Fruit fly (Drosophila melanogaster) whole organism, embryonic: ENCODE measurements around the gene CG44008.

ENCODE experiments used
- Atf3 ChIP-seq: fragments of 200-800 bp; sonication (Bioruptor generic); optimal IDR thresholded peaks from 3 replicates; lab custom pipeline; 2016; ENCODE audit warnings: missing biosample characterization, missing genetic modification characterization
- CG12299 ChIP-seq: fragments of 200-800 bp; sonication (Bioruptor generic); optimal IDR thresholded peaks from 2 replicates; lab custom pipeline; 2018; ENCODE audit warnings: missing biosample characterization, mild to moderate bottlenecking, missing genetic modification characterization
- CG13296 ChIP-seq: fragments of 200-800 bp; sonication (Bioruptor generic); optimal IDR thresholded peaks from 3 replicates; lab custom pipeline; 2018; ENCODE audit warnings: missing biosample characterization, mild to moderate bottlenecking, missing genetic modification characterization
- CG15696 ChIP-seq: fragments of 200-800 bp; sonication (Bioruptor generic); optimal IDR thresholded peaks from 2 replicates; lab custom pipeline; 2019; ENCODE audit warnings: missing biosample characterization, mild to moderate bottlenecking, missing genetic modification characterization, moderate library complexity
- CG17328 ChIP-seq: fragments of 200-800 bp; sonication (Bioruptor generic); IDR thresholded peaks from 2 replicates; pipeline ENCODE4 v1.3.6; 2022; ENCODE audit warnings: missing biosample characterization, missing genetic modification characterization
- CG17385 ChIP-seq: fragments of 200-800 bp; sonication (Bioruptor generic); optimal IDR thresholded peaks from 3 replicates; lab custom pipeline; 2018; ENCODE audit warnings: missing biosample characterization, mild to moderate bottlenecking, missing genetic modification characterization
- CG18011 ChIP-seq: fragments of 200-800 bp; sonication (Bioruptor generic); optimal IDR thresholded peaks from 2 replicates; lab custom pipeline; 2017; ENCODE audit warnings: missing biosample characterization, missing genetic modification characterization, mild to moderate bottlenecking, moderate library complexity, missing genotype
- CG2712 ChIP-seq: fragments of 200-800 bp; optimal IDR thresholded peaks from 3 replicates; lab custom pipeline; 2019; ENCODE audit warnings: missing biosample characterization, mild to moderate bottlenecking, missing genetic modification characterization, moderate library complexity
- CG32532 ChIP-seq: fragments of 200-800 bp; sonication (Bioruptor generic); IDR thresholded peaks from 2 replicates; pipeline ENCODE4 v1.3.6; 2022; ENCODE audit warnings: missing biosample characterization, missing genetic modification characterization
- CG32772 ChIP-seq: fragments of 200-800 bp; sonication (Bioruptor generic); IDR thresholded peaks from 2 replicates; pipeline ENCODE4 v1.3.6; 2022; ENCODE audit warnings: missing biosample characterization, missing genetic modification characterization
- CG33557 ChIP-seq: fragments of 200-800 bp; sonication (Bioruptor generic); optimal IDR thresholded peaks from 2 replicates; lab custom pipeline; 2019; ENCODE audit warnings: missing biosample characterization, mild to moderate bottlenecking, missing genetic modification characterization, moderate library complexity
- CG42726 ChIP-seq: fragments of 200-800 bp; sonication (Bioruptor generic); IDR thresholded peaks from 2 replicates; pipeline ENCODE4 v1.3.6; 2022; ENCODE audit warnings: missing biosample characterization, missing genetic modification characterization; ENCODE audit not compliant: partially characterized antibody
- CG4328 ChIP-seq: fragments of 200-800 bp; sonication (Bioruptor generic); optimal IDR thresholded peaks from 3 replicates; lab custom pipeline; 2017; ENCODE audit warnings: missing biosample characterization, missing genetic modification reagents, missing genetic modification characterization
- CG43689 ChIP-seq: fragments of 200-800 bp; sonication (Bioruptor generic); IDR thresholded peaks from 2 replicates; pipeline ENCODE4 v1.3.6; 2022; ENCODE audit warnings: missing biosample characterization, missing genetic modification characterization
- CG6689 ChIP-seq: fragments of 200-800 bp; sonication (Bioruptor generic); IDR thresholded peaks from 2 replicates; pipeline ENCODE4 v1.3.6; 2022; ENCODE audit warnings: missing biosample characterization, missing genetic modification characterization
- CG6854 ChIP-seq: fragments of 200-800 bp; sonication (Bioruptor generic); optimal IDR thresholded peaks from 3 replicates; lab custom pipeline; 2017; ENCODE audit warnings: missing biosample characterization, mild to moderate bottlenecking, missing genetic modification characterization
- CG7357 ChIP-seq: fragments of 200-800 bp; sonication (Bioruptor generic); IDR thresholded peaks from 3 replicates; pipeline ENCODE4 v1.3.6; 2022; ENCODE audit warnings: missing biosample characterization, missing genetic modification characterization
- CG9797 ChIP-seq: fragments of 200-800 bp; sonication (Bioruptor generic); optimal IDR thresholded peaks from 3 replicates; lab custom pipeline; 2018; ENCODE audit warnings: missing biosample characterization, mild to moderate bottlenecking, missing genetic modification characterization
- CG9817 ChIP-seq: fragments of 200-800 bp; sonication (Bioruptor generic); optimal IDR thresholded peaks from 2 replicates; lab custom pipeline; 2018; ENCODE audit warnings: missing biosample characterization, mild to moderate bottlenecking, missing genetic modification characterization, moderate library complexity
- CoRest ChIP-seq: fragments of 200-800 bp; sonication (Bioruptor generic); optimal IDR thresholded peaks from 3 replicates; lab custom pipeline; 2018; ENCODE audit warnings: missing biosample characterization, mild to moderate bottlenecking, missing genetic modification characterization, moderate library complexity
- H2.0 ChIP-seq: fragments of 200-800 bp; sonication (Bioruptor generic); IDR thresholded peaks from 2 replicates; pipeline ENCODE4 v1.3.6; 2022; ENCODE audit warnings: missing biosample characterization, missing genetic modification characterization
- MTF-1 ChIP-seq: fragments of 200-800 bp; sonication (Bioruptor generic); optimal IDR thresholded peaks from 2 replicates; lab custom pipeline; 2018; ENCODE audit warnings: missing biosample characterization, mild to moderate bottlenecking, missing genetic modification characterization, borderline replicate concordance
- Max ChIP-seq: fragments of 200-800 bp; sonication (Bioruptor generic); optimal IDR thresholded peaks from 2 replicates; lab custom pipeline; 2016; ENCODE audit warnings: missing biosample characterization, mild to moderate bottlenecking, missing genetic modification characterization
- NC2β ChIP-seq: fragments of 200-800 bp; sonication (Bioruptor generic); optimal IDR thresholded peaks from 2 replicates; lab custom pipeline; 2016; ENCODE audit warnings: missing biosample characterization, missing genetic modification characterization
- Nf-YB ChIP-seq: fragments of 200-800 bp; sonication (Bioruptor generic); optimal IDR thresholded peaks from 3 replicates; lab custom pipeline; 2019; ENCODE audit warnings: missing biosample characterization, mild to moderate bottlenecking, missing genetic modification characterization, moderate library complexity
- Rfx ChIP-seq: fragments of 200-800 bp; sonication (Bioruptor generic); IDR thresholded peaks from 2 replicates; pipeline ENCODE4 v1.3.6; 2022; ENCODE audit warnings: missing biosample characterization, missing genetic modification characterization
- Scr ChIP-seq: fragments of 200-800 bp; sonication (Bioruptor generic); IDR thresholded peaks from 2 replicates; pipeline ENCODE4 v1.3.6; 2022; ENCODE audit warnings: missing biosample characterization, missing genetic modification characterization; ENCODE audit not compliant: partially characterized antibody
- Sin3A ChIP-seq: fragments of >200 bp; optimal IDR thresholded peaks from 2 replicates; lab custom pipeline; 2018
- Trl ChIP-seq, 3 experiments: fragments of >200 bp in 2 of 3; fragments of 200-800 bp in 1 of 3; sonication (Bioruptor generic) in 1 of 3; optimal IDR thresholded peaks; 2 replicates in 1 of 3; 3 replicates in 2 of 3; lab custom pipeline; 2016 to 2017; ENCODE audit warnings: missing biosample characterization in 1 of 3, missing genetic modification characterization in 1 of 3
- Xbp1 ChIP-seq: fragments of 200-800 bp; sonication (Bioruptor generic); optimal IDR thresholded peaks from 3 replicates; lab custom pipeline; 2016; ENCODE audit warnings: missing biosample characterization, mild to moderate bottlenecking, missing genetic modification characterization
- bsh ChIP-seq, 2 experiments: fragments of 200-800 bp; sonication (Bioruptor generic); optimal IDR thresholded peaks; 2 replicates each; lab custom pipeline; 2017 to 2018; ENCODE audit warnings: mild to moderate bottlenecking in 2 of 2, missing biosample characterization in 2 of 2, missing genetic modification characterization in 2 of 2, moderate library complexity in 1 of 2
- dati ChIP-seq: fragments of 200-800 bp; sonication (Bioruptor generic); IDR thresholded peaks from 2 replicates; pipeline ENCODE4 v1.3.6; 2022; ENCODE audit warnings: missing biosample characterization, missing genetic modification characterization
- dimm ChIP-seq: fragments of 200-800 bp; sonication (Bioruptor generic); IDR thresholded peaks from 2 replicates; pipeline ENCODE4 v1.3.6; 2022; ENCODE audit warnings: missing biosample characterization, missing genetic modification characterization
- fd64A ChIP-seq: fragments of 200-800 bp; sonication (Bioruptor generic); optimal IDR thresholded peaks from 3 replicates; lab custom pipeline; 2018; ENCODE audit warnings: missing biosample characterization, mild to moderate bottlenecking, missing genetic modification characterization
- fru ChIP-seq: fragments of >200 bp; optimal IDR thresholded peaks from 2 replicates; lab custom pipeline; 2017
- gro ChIP-seq: fragments of 200-800 bp; sonication (Bioruptor generic); optimal IDR thresholded peaks from 2 replicates; lab custom pipeline; 2016; ENCODE audit warnings: missing biosample characterization, missing genetic modification characterization
- lilli ChIP-seq: fragments of 200-800 bp; sonication (Bioruptor generic); optimal IDR thresholded peaks from 3 replicates; lab custom pipeline; 2016; ENCODE audit warnings: missing biosample characterization, missing genetic modification characterization
- lmd ChIP-seq: fragments of 200-800 bp; sonication (Bioruptor generic); IDR thresholded peaks from 2 replicates; pipeline ENCODE4 v1.3.6; 2022; ENCODE audit warnings: missing biosample characterization, missing genetic modification characterization
- nerfin-1 ChIP-seq: fragments of 200-800 bp; sonication (Bioruptor generic); optimal IDR thresholded peaks from 3 replicates; lab custom pipeline; 2019; ENCODE audit warnings: missing biosample characterization, mild to moderate bottlenecking, missing genetic modification characterization, moderate library complexity
- nom ChIP-seq: fragments of 200-800 bp; sonication (Bioruptor generic); optimal IDR thresholded peaks from 2 replicates; lab custom pipeline; 2017; ENCODE audit warnings: missing biosample characterization, missing genetic modification characterization, mild to moderate bottlenecking, moderate library complexity, missing genetic modification reagents
- otp ChIP-seq: fragments of 200-800 bp; sonication (Bioruptor generic); IDR thresholded peaks from 3 replicates; pipeline ENCODE4, ENCODE4 v1.3.6; 2022; ENCODE audit warnings: missing biosample characterization, missing genetic modification characterization
- pfk ChIP-seq: fragments of 200-800 bp; sonication (Bioruptor generic); optimal IDR thresholded peaks from 2 replicates; lab custom pipeline; 2018; ENCODE audit warnings: missing biosample characterization, mild to moderate bottlenecking, missing genetic modification characterization, moderate library complexity
- pum ChIP-seq: fragments of 200-800 bp; sonication (Bioruptor generic); optimal IDR thresholded peaks from 2 replicates; lab custom pipeline; 2016; ENCODE audit warnings: missing biosample characterization, missing genetic modification characterization
- seq ChIP-seq: fragments of 200-800 bp; sonication (Bioruptor generic); IDR thresholded peaks from 2 replicates; pipeline ENCODE4 v1.3.6; 2022; ENCODE audit warnings: missing biosample characterization, missing genetic modification characterization
- sr ChIP-seq: fragments of 200-800 bp; sonication (Bioruptor generic); IDR thresholded peaks from 3 replicates; pipeline ENCODE4 v1.3.6; 2022; ENCODE audit warnings: missing biosample characterization, missing genetic modification characterization
- ssp ChIP-seq: fragments of 200-800 bp; sonication (Bioruptor generic); IDR thresholded peaks from 2 replicates; pipeline ENCODE4 v1.3.6; 2022; ENCODE audit warnings: missing biosample characterization, missing genetic modification characterization
- vfl ChIP-seq: fragments of 200-800 bp; sonication (Bioruptor generic); optimal IDR thresholded peaks from 2 replicates; lab custom pipeline; 2016; ENCODE audit warnings: missing biosample characterization, missing genetic modification characterization
- vvl ChIP-seq: fragments of 200-800 bp; sonication (Bioruptor generic); IDR thresholded peaks from 2 replicates; pipeline ENCODE4 v1.3.6; 2022; ENCODE audit warnings: missing biosample characterization, missing genetic modification characterization
- wdn ChIP-seq: fragments of 200-800 bp; sonication (Bioruptor generic); IDR thresholded peaks from 2 replicates; pipeline ENCODE4 v1.3.6; 2022; ENCODE audit warnings: missing biosample characterization, missing genetic modification characterization

The CG44008 gene

DNA sequence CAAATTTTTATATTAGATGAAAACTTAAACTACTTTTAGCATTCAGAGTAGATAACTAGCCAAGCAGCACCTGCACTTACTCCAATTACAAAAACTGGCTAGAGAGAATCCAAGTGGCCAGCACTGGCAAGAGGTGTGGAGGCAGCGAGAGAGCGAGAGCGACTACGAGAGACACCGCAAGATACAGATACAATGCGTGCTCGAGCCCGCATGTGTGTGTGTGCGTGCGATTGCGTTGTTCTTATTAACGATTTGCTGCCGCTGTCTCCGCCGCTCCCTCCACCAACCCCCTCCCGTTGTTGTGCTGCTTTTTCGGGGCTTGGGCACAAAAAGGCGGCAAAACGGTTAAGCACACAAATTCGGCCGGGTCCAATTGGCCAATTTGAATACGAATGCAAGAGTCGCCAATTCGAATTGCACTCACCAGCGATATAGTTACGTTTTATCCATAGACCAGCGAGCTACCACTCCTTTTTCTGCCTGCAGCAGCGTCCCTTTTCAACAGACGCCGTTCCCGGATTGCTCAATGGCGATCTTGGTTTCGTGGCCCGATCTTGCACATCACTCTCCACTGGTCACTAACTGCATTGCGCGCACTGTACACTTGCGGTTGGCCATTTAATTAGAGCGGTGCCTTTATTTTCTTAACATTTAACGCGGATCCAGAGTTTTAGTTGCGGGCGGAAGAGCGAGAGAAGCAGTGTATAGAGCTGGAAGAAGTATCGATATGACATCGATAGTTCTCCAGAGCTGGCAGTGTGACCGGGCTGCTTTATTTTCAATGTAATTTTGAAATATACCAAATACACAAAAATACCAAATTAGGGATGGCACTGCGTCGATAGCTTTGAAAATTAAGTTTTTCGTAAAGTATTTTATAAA lies 33.3 kb downstream of the CG44008 start, which contains the start of gene crol (continued):
- TF ChIP-seq MTF-1 (GFP tag; lab: Kevin White, UChicago) (no peak), CG2712 (tag; lab: Kevin White, UChicago) (peak; percentile 51), fd64A (GFP tag; lab: Kevin White, UChicago) (no peak), CG6854 (GFP tag; lab: Kevin White, UChicago) (no peak), Atf3 (GFP tag; lab: Kevin White, UChicago) (no peak), CG42726 (GFP tag; lab: Robert Waterston, UW) (peak; percentile 64; the same call in 1 of the 2 replicates), Rfx (GFP tag; lab: Robert Waterston, UW) (peak; percentile 60), ssp (GFP tag; lab: Robert Waterston, UW) (no peak), CG17385 (no peak), seq (GFP tag; lab: Robert Waterston, UW) (no peak; the same call in 1 of the 2 replicates), otp (GFP tag; lab: Robert Waterston, UW) (peak; percentile 20; the same call in 1 of the 3 replicates), Max (GFP tag; lab: Kevin White, UChicago) (no peak), CG12299 (no peak), bsh (GFP tag; optimal IDR thresholded peaks at IDR 0.05; lab: Kevin White, UChicago) (peak in 1 of 2 experiments; percentile 17), H2.0 (GFP tag; lab: Robert Waterston, UW) (no peak), CG6689 (0 out of 2 replicates have a peak, but pooled peaks have one; percentile 8), lmd (GFP tag; lab: Robert Waterston, UW) (no peak; the same call in 1 of the 2 replicates), CG9797 (GFP tag; lab: Kevin White, UChicago) (peak; percentile 87), CG15696 (peak; percentile 17), fru (no peak), CG32772 (GFP tag; lab: Robert Waterston, UW) (no peak), Sin3A (lab: Kevin White, UChicago) (peak; percentile 63), lilli (GFP tag; lab: Kevin White, UChicago) (peak; percentile 40), nerfin-1 (no peak), gro (GFP tag; lab: Kevin White, UChicago) (no peak), NC2β (GFP tag; lab: Kevin White, UChicago) (peak; percentile 20), dimm (GFP tag; lab: Robert Waterston, UW) (no peak), wdn (GFP tag; lab: Robert Waterston, UW) (no peak), CG32532 (GFP tag; lab: Robert Waterston, UW) (peak; percentile 54), CG9817 (tag; lab: Kevin White, UChicago) (peak; percentile 17), CG18011 (GFP tag; lab: Kevin White, UChicago) (no peak), CG4328 (GFP tag; lab: Kevin White, UChicago) (no peak), vvl (GFP tag; lab: Robert Waterston, UW) (peak; percentile 21; the same call in 1 of the 2 replicates), CG43689 (GFP tag; lab: Robert Waterston, UW) (no peak), CG13296 (GFP tag; lab: Kevin White, UChicago) (no peak), CoRest (tag; lab: Kevin White, UChicago) (peak; percentile 36), CG33557 (GFP tag; lab: Kevin White, UChicago) (no peak), Xbp1 (GFP tag; lab: Kevin White, UChicago) (no peak), nom (GFP tag; lab: Kevin White, UChicago) (peak; percentile 66), pfk (GFP tag; lab: Kevin White, UChicago) (no peak), Trl (optimal IDR thresholded peaks at IDR 0.05; lab: Kevin White, UChicago) (peak; percentile 86 to 91), Trl (GFP tag; optimal IDR thresholded peaks at IDR 0.05; lab: Kevin White, UChicago) (no peak), pum (GFP tag; lab: Kevin White, UChicago) (no peak), Nf-YB (GFP tag; lab: Kevin White, UChicago) (peak; percentile 36), CG17328 (GFP tag; lab: Robert Waterston, UW) (no peak), CG7357 (GFP tag; lab: Robert Waterston, UW) (no peak), sr (GFP tag; lab: Robert Waterston, UW) (no peak), dati (GFP tag; lab: Robert Waterston, UW) (no peak), vfl (no peak), Scr (GFP tag; lab: Robert Waterston, UW) (peak; percentile 81)
